Worm (Caenorhabditis elegans): ENCODE measurements around the gene grl-25.

The grl-25 gene

DNA sequence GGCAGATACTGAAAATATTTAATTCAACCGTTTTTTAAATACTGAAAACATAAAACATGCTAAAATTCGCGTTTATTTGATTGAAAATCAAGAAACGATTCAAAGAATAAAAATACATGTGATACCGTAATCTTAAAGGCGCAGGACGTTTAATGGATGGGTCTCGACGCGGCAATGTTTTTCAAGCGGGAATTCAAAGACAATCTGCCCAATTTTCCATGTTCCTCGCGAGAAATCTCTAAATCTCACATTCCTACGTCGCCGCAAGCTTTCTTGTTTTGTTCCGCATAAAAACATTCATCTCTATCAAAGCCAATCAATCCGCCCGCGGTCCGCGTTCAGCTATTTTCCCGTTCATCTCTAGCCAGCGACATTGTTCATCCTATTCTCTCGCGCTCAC lies 39.4 kb downstream of the grl-25 start:
- TF ChIP-seq C08G9.2 (tag; optimal IDR thresholded peaks at IDR 0.05), result no peak
- TF ChIP-seq rnt-1 (tag; optimal IDR thresholded peaks at IDR 0.05), result no peak
- TF ChIP-seq hlh-8 (tag; optimal IDR thresholded peaks at IDR 0.05), result no peak
- no peak for TF ChIP-seq ceh-45 (GFP tag; IDR thresholded peaks at IDR 0.05)
- TF ChIP-seq unc-86 (tag; optimal IDR thresholded peaks at IDR 0.05), result no peak
- TF ChIP-seq unc-42 (tag; optimal IDR thresholded peaks at IDR 0.05), result no peak
- TF ChIP-seq tbx-2 (tag; optimal IDR thresholded peaks at IDR 0.05), result no peak
- TF ChIP-seq sox-4 (tag; optimal IDR thresholded peaks at IDR 0.05), result no peak
- TF ChIP-seq pha-2 (tag; optimal IDR thresholded peaks at IDR 0.05), result no peak
- TF ChIP-seq nhr-232 (tag; optimal IDR thresholded peaks at IDR 0.05), result no peak
- no peak for TF ChIP-seq ama-1 (optimal IDR thresholded peaks at IDR 0.05)
- no peak for TF ChIP-seq pax-1 (tag; optimal IDR thresholded peaks at IDR 0.05)
- no peak for TF ChIP-seq pqm-1 (tag; optimal IDR thresholded peaks at IDR 0.05)
- TF ChIP-seq unc-55 (GFP tag; optimal IDR thresholded peaks at IDR 0.05), result no peak

DNA sequence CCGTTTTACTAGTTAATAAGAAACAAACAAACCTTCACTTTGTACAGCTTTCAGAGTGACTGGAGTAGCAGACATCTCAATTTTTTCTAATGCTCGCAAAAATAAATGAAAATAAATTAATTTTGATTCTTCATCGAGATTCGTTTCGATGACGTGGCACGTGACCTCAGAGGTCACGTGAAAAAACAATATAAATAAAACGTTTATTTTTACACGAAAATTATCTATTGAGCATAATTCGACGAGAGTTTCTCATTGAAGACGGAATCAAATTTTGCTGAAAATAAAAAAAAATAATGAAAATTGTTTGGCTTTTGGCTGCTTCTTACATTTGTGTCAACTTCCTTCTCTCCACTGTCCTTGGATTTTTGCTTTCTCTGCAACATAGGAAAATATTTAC lies 39.8 kb downstream of the grl-25 start, which contains the start of gene rpn-6.2:
Gene rpn-6.2, minus strand, starts transcription at position 101 of the 400 bp plus-strand sequence.
- TF ChIP-seq unc-55 (GFP tag; optimal IDR thresholded peaks at IDR 0.05), result no peak
- TF ChIP-seq ceh-22 (tag; optimal IDR thresholded peaks at IDR 0.05), result no peak
- TF ChIP-seq ahr-1 (tag; optimal IDR thresholded peaks at IDR 0.05), result no peak
- no peak for TF ChIP-seq nfya-1 (tag; optimal IDR thresholded peaks at IDR 0.05)
- no peak for TF ChIP-seq hlh-6 (tag; optimal IDR thresholded peaks at IDR 0.05)
- TF ChIP-seq ceh-6 (GFP tag; optimal IDR thresholded peaks at IDR 0.05), result no peak
- TF ChIP-seq ref-2 (tag; optimal IDR thresholded peaks at IDR 0.05), result no peak
- TF ChIP-seq rnt-1 (tag; optimal IDR thresholded peaks at IDR 0.05), result no peak
- no peak for TF ChIP-seq npax-4 (tag; optimal IDR thresholded peaks at IDR 0.05)

DNA sequence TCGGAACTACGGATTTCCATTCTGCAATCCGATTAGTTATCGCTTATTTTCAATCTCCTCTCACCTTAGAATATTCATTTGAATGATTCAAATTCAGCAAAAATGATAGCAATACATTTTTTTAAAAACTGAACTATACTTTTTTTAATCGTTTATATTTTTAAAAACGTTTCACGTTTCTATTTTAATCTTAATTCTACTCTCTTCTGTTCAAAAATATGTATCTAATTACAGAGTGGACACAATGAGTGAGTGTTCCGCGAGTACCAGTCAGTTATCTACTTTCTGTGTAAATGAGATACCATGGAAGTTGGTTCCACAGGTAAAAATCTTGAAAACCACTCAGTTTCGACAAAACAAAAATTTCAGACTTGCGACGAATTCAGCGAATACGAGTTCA lies 40.5 kb downstream of the grl-25 start, which contains the start of the genes F59B2.15 and zif-1:
Gene F59B2.15, minus strand, starts transcription at position 101 of the 400 bp plus-strand sequence.
Gene zif-1, plus strand, starts transcription at position 235 of the 400 bp plus-strand sequence.
- TF ChIP-seq ceh-45 (GFP tag; IDR thresholded peaks at IDR 0.05) (no peak), ceh-22 (tag; optimal IDR thresholded peaks at IDR 0.05) (no peak), pag-3 (tag; optimal IDR thresholded peaks at IDR 0.05; ENCODE audit: borderline replicate concordance) (no peak), unc-3 (GFP tag; conservative IDR thresholded peaks at IDR 0.05) (no peak), unc-3 (tag; optimal IDR thresholded peaks at IDR 0.05) (no peak), che-1 (tag; optimal IDR thresholded peaks at IDR 0.05) (no peak), nfya-1 (tag; optimal IDR thresholded peaks at IDR 0.05) (no peak), lin-11 (tag; optimal IDR thresholded peaks at IDR 0.05) (no peak), sox-2 (GFP tag; IDR thresholded peaks at IDR 0.05) (no peak), ahr-1 (tag; optimal IDR thresholded peaks at IDR 0.05) (no peak), ref-2 (tag; optimal IDR thresholded peaks at IDR 0.05) (no peak), hlh-6 (tag; optimal IDR thresholded peaks at IDR 0.05) (no peak), npax-4 (tag; optimal IDR thresholded peaks at IDR 0.05) (no peak), pha-2 (tag; optimal IDR thresholded peaks at IDR 0.05) (no peak), hlh-8 (tag; optimal IDR thresholded peaks at IDR 0.05) (no peak), ceh-19 (GFP tag; optimal IDR thresholded peaks at IDR 0.05) (no peak), madf-2 (tag; optimal IDR thresholded peaks at IDR 0.05) (no peak), pqm-1 (tag; optimal IDR thresholded peaks at IDR 0.05) (no peak), ttx-3 (tag; optimal IDR thresholded peaks at IDR 0.05) (no peak), ama-1 (optimal IDR thresholded peaks at IDR 0.05) (no peak), syd-9 (tag; optimal IDR thresholded peaks at IDR 0.05) (no peak)

DNA sequence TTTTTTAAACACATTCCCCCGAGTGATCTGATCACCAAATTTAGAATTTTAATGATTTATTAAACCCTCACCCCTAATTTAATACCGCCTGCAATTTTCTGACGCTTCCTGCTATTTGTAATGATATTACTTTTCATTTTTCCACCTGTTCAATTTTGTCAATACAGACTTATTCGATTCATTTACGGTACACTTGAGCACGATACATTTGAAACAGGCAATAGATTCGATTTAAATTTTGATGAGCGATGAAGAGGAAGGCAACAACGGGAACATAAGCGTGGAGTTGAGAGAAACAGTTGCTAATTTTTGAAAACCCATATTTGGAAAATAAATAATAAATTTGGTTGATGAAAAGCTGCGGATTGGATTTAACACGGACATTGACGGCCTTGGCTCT lies 42.6 kb downstream of the grl-25 start:
- TF ChIP-seq F13H6.1 (tag; optimal IDR thresholded peaks at IDR 0.05), result no peak
- no peak for TF ChIP-seq hlh-15 (tag; optimal IDR thresholded peaks at IDR 0.05)
- no peak for TF ChIP-seq ceh-31 (tag; optimal IDR thresholded peaks at IDR 0.05)
- no peak for TF ChIP-seq ceh-45 (GFP tag; IDR thresholded peaks at IDR 0.05)
- no peak for TF ChIP-seq lin-11 (tag; optimal IDR thresholded peaks at IDR 0.05)
- no peak for TF ChIP-seq K09A11.1 (tag; optimal IDR thresholded peaks at IDR 0.05; ENCODE audit: insufficient read depth)
- TF ChIP-seq gmeb-2 (tag; optimal IDR thresholded peaks at IDR 0.05), result no peak
- TF ChIP-seq odd-2 (tag; optimal IDR thresholded peaks at IDR 0.05), result no peak
- no peak for TF ChIP-seq ceh-9 (tag; optimal IDR thresholded peaks at IDR 0.05)
- no peak for TF ChIP-seq nhr-232 (tag; optimal IDR thresholded peaks at IDR 0.05)
- no peak for TF ChIP-seq ceh-34 (tag; optimal IDR thresholded peaks at IDR 0.05)
- no peak for TF ChIP-seq syd-9 (tag; optimal IDR thresholded peaks at IDR 0.05)
- no peak for TF ChIP-seq hlh-13 (GFP tag; optimal IDR thresholded peaks at IDR 0.05)
- no peak for TF ChIP-seq pax-1 (tag; optimal IDR thresholded peaks at IDR 0.05)
